Fruit fly (Drosophila melanogaster) whole organism, adult: Measurements from ENCODE around the gene Grip91.

ENCODE experiments used
- CG33017 ChIP-seq: fragments of 200-800 bp; sonication (Bioruptor generic); optimal IDR thresholded peaks from 2 replicates; lab custom pipeline; 2018; ENCODE audit warnings: missing biosample characterization, mild to moderate bottlenecking, missing genetic modification characterization, moderate library complexity
- CG5204 ChIP-seq: fragments of 200-800 bp; sonication (Bioruptor generic); optimal IDR thresholded peaks from 2 replicates; lab custom pipeline; 2016; ENCODE audit warnings: missing biosample characterization, missing genetic modification characterization
- Hr96 ChIP-seq: fragments of 200-800 bp; sonication (Bioruptor generic); optimal IDR thresholded peaks from 2 replicates; lab custom pipeline; 2016; ENCODE audit warnings: missing biosample characterization, missing genetic modification characterization

DNA sequence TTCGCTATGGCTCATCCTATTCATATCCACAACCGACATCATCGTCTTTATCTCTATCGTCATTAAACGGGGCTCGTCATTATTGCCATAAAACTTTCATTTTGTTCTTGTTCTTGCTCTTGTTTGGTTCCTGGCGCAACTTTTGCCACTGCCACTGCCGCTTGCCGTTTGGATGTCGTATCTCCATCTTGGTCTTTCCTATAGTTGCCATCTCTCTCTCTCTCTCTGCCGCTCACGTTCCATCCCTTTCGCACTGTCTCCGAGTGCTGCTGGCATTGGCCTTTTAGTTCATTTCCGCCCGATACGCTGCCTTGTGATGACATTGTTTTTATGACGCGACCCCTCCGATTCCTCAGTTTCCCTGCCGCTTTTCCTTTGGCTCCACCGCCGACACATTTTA lies 48.0 kb upstream of the Grip91 start:
- TF ChIP-seq CG33017 (tag; lab: Kevin White, UChicago) = no peak
- TF ChIP-seq Hr96 (GFP tag; lab: Kevin White, UChicago) = no peak
- TF ChIP-seq CG5204 (GFP tag; lab: Kevin White, UChicago) = no peak
